Worm (Caenorhabditis elegans) whole organism, L3 larva: ENCODE measurements around the gene arrd-18.

Experiments
- R02D3.7 ChIP-seq: fragments of 150-350 bp; optimal IDR thresholded peaks from 2 replicates; lab custom pipeline; 2014; ENCODE audit warnings: missing biosample characterization, missing genetic modification characterization
- ZK546.5 ChIP-seq: sonication (generic microtip); optimal IDR thresholded peaks from 2 replicates; lab custom pipeline; 2017; ENCODE audit warnings: missing biosample characterization, missing genetic modification characterization
- aly-2 ChIP-seq: fragments of 150-350 bp; optimal IDR thresholded peaks from 2 replicates; lab custom pipeline; 2014; ENCODE audit warnings: missing biosample characterization, missing genetic modification characterization
- ceh-16 ChIP-seq: sonication (generic microtip); optimal IDR thresholded peaks from 2 replicates; lab custom pipeline; 2017; ENCODE audit warnings: missing biosample characterization, missing genetic modification characterization
- ceh-9 ChIP-seq: sonication (generic microtip); optimal IDR thresholded peaks from 2 replicates; lab custom pipeline; 2018; ENCODE audit warnings: missing biosample characterization, missing genetic modification characterization
- daf-12 ChIP-seq: fragments of 150-350 bp; optimal IDR thresholded peaks from 2 replicates; lab custom pipeline; 2014; ENCODE audit warnings: missing biosample characterization, missing genetic modification reagents, missing genetic modification characterization
- egl-27 ChIP-seq: sonication (generic microtip); optimal IDR thresholded peaks from 4 replicates; lab custom pipeline; 2017; ENCODE audit warnings: missing biosample characterization, missing genetic modification reagents, missing genetic modification characterization
- egl-5 ChIP-seq: fragments of 150-350 bp; optimal IDR thresholded peaks from 2 replicates; lab custom pipeline; 2017; ENCODE audit warnings: missing biosample characterization, missing genetic modification reagents, missing genetic modification characterization, inconsistent platforms
- elt-1 ChIP-seq: fragments of 150-350 bp; optimal IDR thresholded peaks from 2 replicates; lab custom pipeline; 2014; ENCODE audit warnings: missing biosample characterization, missing genetic modification characterization
- elt-2 ChIP-seq: sonication (generic microtip); optimal IDR thresholded peaks from 2 replicates; lab custom pipeline; 2016; ENCODE audit warnings: missing genetic modification reagents, mild to moderate bottlenecking, missing genetic modification characterization, missing compliant biosample characterization
- eor-1 ChIP-seq, 2 experiments: fragments of 150-350 bp; optimal IDR thresholded peaks; 2 replicates each; lab custom pipeline; 2014 to 2018; ENCODE audit warnings: missing biosample characterization in 2 of 2, missing genetic modification characterization in 2 of 2
- fkh-10 ChIP-seq: sonication (generic microtip); optimal IDR thresholded peaks from 2 replicates; lab custom pipeline; 2017; ENCODE audit warnings: missing biosample characterization, missing genetic modification reagents, missing genetic modification characterization
- hmg-11 ChIP-seq: sonication (generic microtip); optimal IDR thresholded peaks from 2 replicates; lab custom pipeline; 2016; ENCODE audit warnings: missing genetic modification characterization, missing compliant biosample characterization
- lin-15B ChIP-seq: fragments of 150-350 bp; optimal IDR thresholded peaks from 2 replicates; lab custom pipeline; 2014; ENCODE audit warnings: missing biosample characterization, missing genetic modification characterization
- lsy-12 ChIP-seq: sonication (generic microtip); optimal IDR thresholded peaks from 2 replicates; lab custom pipeline; 2016; ENCODE audit warnings: mild to moderate bottlenecking, missing genetic modification characterization, missing compliant biosample characterization
- nfya-1 ChIP-seq: sonication (generic microtip); optimal IDR thresholded peaks from 2 replicates; lab custom pipeline; 2017; ENCODE audit warnings: missing genetic modification characterization, mild to moderate bottlenecking, missing compliant biosample characterization, antibody characterized with exemption, moderate library complexity; ENCODE audit not compliant: insufficient read depth
- nhr-11 ChIP-seq: fragments of 150-350 bp; optimal IDR thresholded peaks from 2 replicates; lab custom pipeline; 2014; ENCODE audit warnings: missing biosample characterization, missing genetic modification characterization
- nhr-12 ChIP-seq: fragments of 150-350 bp; optimal IDR thresholded peaks from 2 replicates; lab custom pipeline; 2014; ENCODE audit warnings: missing biosample characterization, missing genetic modification characterization
- nhr-23 ChIP-seq: fragments of 150-350 bp; optimal IDR thresholded peaks from 2 replicates; lab custom pipeline; 2014; ENCODE audit warnings: missing biosample characterization, missing genetic modification reagents, missing genetic modification characterization
- nhr-237 ChIP-seq: fragments of 150-350 bp; optimal IDR thresholded peaks from 2 replicates; lab custom pipeline; 2014; ENCODE audit warnings: missing biosample characterization, missing genetic modification characterization
- nhr-25 ChIP-seq: sonication (generic microtip); optimal IDR thresholded peaks from 2 replicates; lab custom pipeline; 2017; ENCODE audit warnings: missing biosample characterization, missing genetic modification characterization
- nhr-28 ChIP-seq: fragments of 150-350 bp; optimal IDR thresholded peaks from 2 replicates; lab custom pipeline; 2014; ENCODE audit warnings: missing biosample characterization, missing genetic modification characterization
- nhr-67 ChIP-seq: fragments of 150-350 bp; optimal IDR thresholded peaks from 2 replicates; lab custom pipeline; 2014; ENCODE audit warnings: missing biosample characterization, missing genetic modification characterization
- nhr-77 ChIP-seq: fragments of 150-350 bp; optimal IDR thresholded peaks from 2 replicates; lab custom pipeline; 2014; ENCODE audit warnings: missing biosample characterization, missing genetic modification characterization
- pha-4 ChIP-seq: fragments of 150-350 bp; optimal IDR thresholded peaks from 2 replicates; lab custom pipeline; 2014; ENCODE audit warnings: missing biosample characterization, missing genetic modification reagents, missing genetic modification characterization
- pqm-1 ChIP-seq: fragments of 150-350 bp; optimal IDR thresholded peaks from 2 replicates; lab custom pipeline; 2017; ENCODE audit warnings: missing biosample characterization, missing genetic modification characterization, inconsistent platforms
- sea-2 ChIP-seq: fragments of 150-350 bp; sonication (generic microtip); optimal IDR thresholded peaks from 4 replicates; lab custom pipeline; 2014; ENCODE audit warnings: missing biosample characterization, missing genetic modification reagents, missing genetic modification characterization
- skn-1 ChIP-seq: fragments of 150-350 bp; optimal IDR thresholded peaks from 2 replicates; lab custom pipeline; 2014; ENCODE audit warnings: missing biosample characterization, missing genetic modification characterization
- snpc-4 ChIP-seq: fragments of 150-350 bp; optimal IDR thresholded peaks from 2 replicates; lab custom pipeline; 2014; ENCODE audit warnings: missing biosample characterization, missing genetic modification characterization
- tbx-2 ChIP-seq: sonication (generic microtip); optimal IDR thresholded peaks from 2 replicates; lab custom pipeline; 2016; ENCODE audit warnings: mild to moderate bottlenecking, missing genetic modification characterization, missing compliant biosample characterization
- unc-39 ChIP-seq: sonication (generic microtip); optimal IDR thresholded peaks from 4 replicates; lab custom pipeline; 2017; ENCODE audit warnings: missing biosample characterization, missing genetic modification characterization
- unc-62 ChIP-seq: fragments of 150-350 bp; sonication (generic microtip); optimal IDR thresholded peaks from 4 replicates; lab custom pipeline; 2014; ENCODE audit warnings: missing biosample characterization, missing genetic modification reagents, missing genetic modification characterization
- zag-1 ChIP-seq: fragments of 150-350 bp; optimal IDR thresholded peaks from 2 replicates; lab custom pipeline; 2014; ENCODE audit warnings: missing biosample characterization, missing genetic modification characterization
- ztf-4 ChIP-seq: fragments of 150-350 bp; optimal IDR thresholded peaks from 2 replicates; lab custom pipeline; 2014; ENCODE audit warnings: missing biosample characterization, missing genetic modification characterization

arrd-18 gene

DNA sequence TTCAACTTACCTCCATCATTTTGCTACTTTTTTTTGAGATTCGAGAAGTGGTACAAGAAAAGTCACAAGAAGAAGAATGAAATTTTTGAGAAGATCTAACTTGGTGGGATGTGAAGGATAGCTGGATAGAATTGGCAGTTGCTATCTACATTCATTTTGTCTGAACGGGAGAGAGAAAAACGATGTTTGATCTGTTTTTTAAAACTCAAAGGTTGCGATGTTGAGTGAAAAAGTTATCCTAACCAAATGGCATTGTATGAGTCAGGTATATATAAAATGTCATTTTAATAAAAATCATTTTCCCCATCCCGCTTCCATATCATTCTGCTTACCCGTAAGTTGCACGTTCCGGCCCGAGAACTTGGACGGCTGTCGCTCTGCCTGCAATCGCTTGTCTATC is 22.6 kb downstream of the arrd-18 start, which contains the start of gene F35F10.6:
TSS of gene F35F10.6 (minus strand) at position 101 of the 400 bp plus-strand sequence.
- TF ChIP-seq ceh-16 (tag; lab: Kevin White, UChicago) (no peak), lin-15B (tag; lab: Kevin White, UChicago) (no peak), daf-12 (tag; lab: Kevin White, UChicago) (no peak), nhr-11 (tag; lab: Kevin White, UChicago) (no peak), nfya-1 (tag; lab: Kevin White, UChicago) (no peak), nhr-77 (tag; lab: Kevin White, UChicago) (no peak), hmg-11 (no peak), zag-1 (tag; lab: Kevin White, UChicago) (no peak), ceh-9 (tag; lab: Kevin White, UChicago) (no peak)

DNA sequence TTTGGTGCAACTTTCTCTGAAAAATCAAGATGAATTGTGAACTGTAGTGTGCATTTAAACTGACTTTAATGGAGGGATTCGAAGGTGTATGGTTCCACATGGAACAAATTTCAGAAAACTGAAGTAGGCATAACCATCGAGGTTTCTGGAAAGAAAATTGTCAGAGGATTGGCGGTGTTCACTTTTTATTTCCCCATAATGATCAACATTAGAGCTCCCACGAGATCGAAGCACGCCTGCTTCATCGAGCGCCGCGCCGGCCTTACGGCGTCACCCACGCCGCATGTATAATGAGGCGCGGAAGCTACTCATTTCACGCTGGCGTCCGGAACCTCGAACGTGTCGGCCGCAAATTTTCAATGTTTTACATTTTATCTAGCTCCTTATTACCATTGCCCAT is 23.8 kb downstream of the arrd-18 start:
- no peak for TF ChIP-seq unc-62 (GFP tag; lab: Kevin White, UChicago)
- TF ChIP-seq nhr-67 (tag; lab: Kevin White, UChicago), result no peak
- TF ChIP-seq nhr-12, result no peak
- TF ChIP-seq tbx-2, result no peak
- TF ChIP-seq egl-5, result no peak
- TF ChIP-seq elt-1 (tag; lab: Kevin White, UChicago), result no peak
- no peak for TF ChIP-seq egl-27
- no peak for TF ChIP-seq eor-1 (tag; optimal IDR thresholded peaks at IDR 0.05; lab: Kevin White, UChicago)
- TF ChIP-seq R02D3.7 (tag; lab: Kevin White, UChicago), result no peak
- TF ChIP-seq pqm-1 (tag; lab: Kevin White, UChicago), result no peak
- no peak for TF ChIP-seq nhr-23 (tag; lab: Kevin White, UChicago)

DNA sequence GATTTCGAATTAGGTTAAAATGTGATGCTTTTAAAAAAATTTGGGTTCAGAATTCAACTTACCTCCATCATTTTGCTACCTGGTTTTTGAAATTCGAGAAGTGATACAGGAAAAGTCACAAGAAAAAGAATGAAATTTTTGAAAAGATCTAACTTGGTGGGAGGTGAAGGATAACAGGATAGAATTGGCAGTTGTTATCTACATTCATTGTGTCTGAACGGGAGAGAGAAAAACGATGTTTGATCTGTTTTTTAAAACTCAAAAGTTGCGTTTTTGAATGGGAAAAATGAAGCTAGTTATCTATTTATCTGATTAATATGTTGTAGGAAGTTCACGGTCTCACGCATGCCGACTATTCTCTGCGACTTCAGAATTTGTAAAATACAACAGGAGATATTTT is 24.6 kb downstream of the arrd-18 start, which contains the start of gene F35F10.7:
TSS of gene F35F10.7 (minus strand) at position 101 of the 400 bp plus-strand sequence.
- no peak for TF ChIP-seq fkh-10 (GFP tag; lab: Kevin White, UChicago)

DNA sequence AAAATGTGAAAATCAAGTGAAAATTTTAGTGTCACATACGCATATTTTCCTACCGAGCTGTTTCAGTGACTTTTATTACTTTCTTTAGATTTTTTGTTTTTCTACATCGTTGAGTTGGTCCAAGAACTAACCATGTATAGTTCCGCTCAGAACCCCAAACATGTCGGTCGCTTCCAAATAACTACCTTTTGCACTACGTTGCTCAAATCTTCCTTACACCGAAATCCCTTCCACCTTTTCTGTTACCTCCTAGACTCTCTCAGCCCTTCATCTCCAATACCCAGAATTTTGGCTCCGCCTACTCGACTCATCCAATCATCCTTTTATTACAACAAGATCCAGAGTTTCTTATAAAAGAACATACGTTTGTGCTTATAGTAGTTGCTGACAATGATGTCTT is 27.3 kb downstream of the arrd-18 start, which contains the start of gene F35F10.5:
TSS of gene F35F10.5 (plus strand) at position 301 of the 400 bp plus-strand sequence.
- no peak for TF ChIP-seq nhr-77 (tag; lab: Kevin White, UChicago)
- TF ChIP-seq nhr-237 (tag; lab: Kevin White, UChicago), result no peak
- TF ChIP-seq nhr-11 (tag; lab: Kevin White, UChicago), result no peak
- no peak for TF ChIP-seq aly-2 (tag; lab: Kevin White, UChicago)
- no peak for TF ChIP-seq nhr-12
- no peak for TF ChIP-seq lin-15B (tag; lab: Kevin White, UChicago)
- no peak for TF ChIP-seq ztf-4 (tag; lab: Kevin White, UChicago)
- TF ChIP-seq nhr-67 (tag; lab: Kevin White, UChicago), result no peak
- TF ChIP-seq daf-12 (tag; lab: Kevin White, UChicago), result no peak
- no peak for TF ChIP-seq unc-62 (GFP tag; lab: Kevin White, UChicago)
- no peak for TF ChIP-seq unc-39
- no peak for TF ChIP-seq zag-1 (tag; lab: Kevin White, UChicago)
- no peak for TF ChIP-seq ZK546.5

DNA sequence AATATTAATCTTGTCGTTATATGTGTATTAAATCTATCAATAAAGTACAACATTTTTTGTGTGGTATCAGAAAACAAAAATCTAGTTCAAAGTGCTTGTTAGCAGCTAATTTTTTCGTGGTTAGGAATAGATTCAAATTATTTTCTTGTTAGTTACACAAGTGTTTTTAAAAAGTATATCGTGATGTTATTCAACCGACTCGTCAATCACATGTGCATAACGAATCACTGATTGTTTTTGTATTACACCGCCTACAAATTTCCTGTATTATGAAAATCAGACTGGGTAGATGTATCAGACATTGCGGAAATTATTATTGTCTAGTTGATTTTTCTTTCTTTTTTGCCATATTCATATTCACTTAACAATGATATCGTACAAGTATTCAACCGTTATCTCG is 29.0 kb downstream of the arrd-18 start, which contains the start of gene str-64:
TSS of gene str-64 (plus strand) at position 301 of the 400 bp plus-strand sequence.
- TF ChIP-seq daf-12 (tag; lab: Kevin White, UChicago) (no peak), nhr-67 (tag; lab: Kevin White, UChicago) (no peak)

- TF ChIP-seq snpc-4 (tag; lab: Kevin White, UChicago) (no peak), ceh-16 (tag; lab: Kevin White, UChicago) (no peak), nhr-77 (tag; lab: Kevin White, UChicago) (no peak), zag-1 (tag; lab: Kevin White, UChicago) (no peak), R02D3.7 (tag; lab: Kevin White, UChicago) (no peak), tbx-2 (no peak), sea-2 (GFP tag; lab: Kevin White, UChicago) (no peak), nhr-25 (tag; lab: Kevin White, UChicago) (no peak), eor-1 (tag; optimal IDR thresholded peaks at IDR 0.05; lab: Kevin White, UChicago) (no peak), nhr-28 (tag; lab: Kevin White, UChicago) (no peak), pha-4 (tag; lab: Kevin White, UChicago) (no peak), lsy-12 (tag; lab: Kevin White, UChicago) (no peak), fkh-10 (GFP tag; lab: Kevin White, UChicago) (no peak), elt-2 (tag; lab: Kevin White, UChicago) (no peak), nhr-23 (tag; lab: Kevin White, UChicago) (no peak), ceh-9 (tag; lab: Kevin White, UChicago) (no peak), skn-1 (no peak), hmg-11 (no peak), nhr-67 (tag; lab: Kevin White, UChicago) (no peak)
These were observed 30.4 kb downstream of the arrd-18 start, which contains the start of gene T28A11.25 for ce11 chrV:3281523-3281922. TSS of gene T28A11.25 (plus strand) at chrV:3281823.
